Fruit fly (Drosophila melanogaster): Measurements from ENCODE around the gene Ptth.

- no peak for TF ChIP-seq pan (optimal IDR thresholded peaks at IDR 0.05)
- TF ChIP-seq psq (GFP tag; optimal IDR thresholded peaks at IDR 0.05): no peak
- TF ChIP-seq rgr (GFP tag; optimal IDR thresholded peaks at IDR 0.05): no peak
- TF ChIP-seq usp (GFP tag; optimal IDR thresholded peaks at IDR 0.05): no peak
- TF ChIP-seq Hnf4 (GFP tag; optimal IDR thresholded peaks at IDR 0.05): no peak
Observed at dm6 chr2L:625352-625751, 48.7 kb upstream of the Ptth start, which contains the start of gene CG2839.
